Worm (Caenorhabditis elegans): Measurements from ENCODE around the gene T04F3.4.

DNA sequence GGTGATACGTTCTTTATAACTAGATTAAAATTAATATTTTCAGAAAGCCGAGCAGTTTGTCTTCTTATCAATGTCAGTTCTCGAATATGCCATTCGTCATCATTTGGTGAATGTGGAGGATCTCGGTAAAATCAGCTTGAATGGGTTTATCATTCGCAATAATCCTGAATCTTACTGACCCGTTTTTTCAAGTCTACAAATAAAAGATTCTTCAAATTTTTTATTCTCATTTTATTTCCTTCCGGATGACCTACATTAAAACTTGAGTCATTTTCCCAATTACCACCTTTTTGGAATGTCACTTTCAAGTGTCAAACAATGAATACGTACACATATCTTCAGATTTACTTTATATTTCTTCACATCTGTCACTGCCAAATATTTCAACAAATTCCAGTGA is 2.5 kb downstream of the T04F3.4 start, which contains the start of gene T04F3.5:
- TF ChIP-seq Y67H2A.10 (GFP tag; conservative IDR thresholded peaks at IDR 0.05) (no peak), madf-8 (GFP tag; conservative IDR thresholded peaks at IDR 0.05) (no peak), Y53F4B.3 (GFP tag; IDR thresholded peaks at IDR 0.05) (no peak), nhr-90 (tag; optimal IDR thresholded peaks at IDR 0.05) (no peak), tbx-9 (tag; optimal IDR thresholded peaks at IDR 0.05; ENCODE audit: borderline replicate concordance) (no peak), nhr-120 (GFP tag; IDR thresholded peaks at IDR 0.05) (no peak), egl-18 (GFP tag; IDR thresholded peaks at IDR 0.05) (no peak), C06A6.2 (GFP tag; conservative IDR thresholded peaks at IDR 0.05) (no peak), F22D6.2 (tag; optimal IDR thresholded peaks at IDR 0.05) (no peak), unc-130 (GFP tag; optimal IDR thresholded peaks at IDR 0.05) (no peak), unc-62 (GFP tag; optimal IDR thresholded peaks at IDR 0.05) (no peak), let-526 (GFP tag; IDR thresholded peaks at IDR 0.05) (no peak), gei-17 (GFP tag; optimal IDR thresholded peaks at IDR 0.05) (no peak), dox-1 (GFP tag; IDR thresholded peaks at IDR 0.05) (no peak)

Measured in whole organism, young adult.